Worm (Caenorhabditis elegans) whole organism, L1 larva: ENCODE data around the gene srx-116.

Experiments used
- alr-1 ChIP-seq: fragments of 200-800 bp; sonication (Bioruptor generic); optimal IDR thresholded peaks from 2 replicates; lab custom pipeline; 2018; ENCODE audit warnings: borderline replicate concordance, mild to moderate bottlenecking, missing genetic modification characterization, missing compliant biosample characterization
- aly-2 ChIP-seq: fragments of 150-350 bp; optimal IDR thresholded peaks from 2 replicates; lab custom pipeline; 2014; ENCODE audit warnings: missing biosample characterization, missing genetic modification characterization
- ama-1 ChIP-seq: fragments of 150-350 bp; optimal IDR thresholded peaks from 2 replicates; lab custom pipeline; 2014
- efl-1 ChIP-seq, 4 experiments: fragments of 150-350 bp; optimal IDR thresholded peaks in 3 of 4; peaks in 1 of 4; 1 replicate in 1 of 4; 2 replicates in 3 of 4; lab custom pipeline; 2014; ENCODE audit warnings: missing biosample characterization in 2 of 4, missing genetic modification characterization in 2 of 4, missing genetic modification reagents in 2 of 4
- egl-27 ChIP-seq, 2 experiments: fragments of 150-350 bp in 1 of 2; sonication (generic microtip); optimal IDR thresholded peaks; 3 replicates each; lab custom pipeline; 2017 to 2018; ENCODE audit warnings: missing biosample characterization in 2 of 2, missing genetic modification characterization in 2 of 2, missing genetic modification reagents in 2 of 2
- fkh-10 ChIP-seq: sonication (generic microtip); optimal IDR thresholded peaks from 2 replicates; lab custom pipeline; 2017; ENCODE audit warnings: missing biosample characterization, missing genetic modification reagents, missing genetic modification characterization
- fos-1 ChIP-seq: fragments of 150-350 bp; optimal IDR thresholded peaks from 2 replicates; lab custom pipeline; 2014; ENCODE audit warnings: missing biosample characterization, missing genetic modification characterization
- lin-13 ChIP-seq: fragments of 150-350 bp; optimal IDR thresholded peaks from 2 replicates; lab custom pipeline; 2014; ENCODE audit warnings: missing biosample characterization, missing genetic modification reagents, missing genetic modification characterization
- lsy-2 ChIP-seq, 2 experiments: fragments of 150-350 bp; optimal IDR thresholded peaks; 2 replicates each; lab custom pipeline; 2014; ENCODE audit warnings: missing biosample characterization in 2 of 2, missing genetic modification characterization in 2 of 2
- mef-2 ChIP-seq: fragments of 150-350 bp; optimal IDR thresholded peaks from 2 replicates; lab custom pipeline; 2014; ENCODE audit warnings: missing biosample characterization, missing genetic modification characterization
- skn-1 ChIP-seq: fragments of 150-350 bp; optimal IDR thresholded peaks from 2 replicates; lab custom pipeline; 2014; ENCODE audit warnings: missing biosample characterization, missing genetic modification characterization
- unc-62 ChIP-seq: fragments of 150-350 bp; optimal IDR thresholded peaks from 2 replicates; lab custom pipeline; 2014; ENCODE audit warnings: missing biosample characterization, missing genetic modification reagents, missing genetic modification characterization
- xbp-1 ChIP-seq: sonication (generic microtip); optimal IDR thresholded peaks from 2 replicates; lab custom pipeline; 2016; ENCODE audit warnings: missing genetic modification characterization, missing compliant biosample characterization
- ztf-4 ChIP-seq: fragments of 150-350 bp; optimal IDR thresholded peaks from 2 replicates; lab custom pipeline; 2014; ENCODE audit warnings: missing biosample characterization, missing genetic modification characterization

ce11 chrV:12661619-12662018 lies 9.1 kb upstream of the srx-116 start, which contains the start of gene W05B10.3:
- TF ChIP-seq alr-1 (no peak), egl-27 (tag; optimal IDR thresholded peaks at IDR 0.05; lab: Kevin White, UChicago) (no peak), ama-1 (lab: Kevin White, UChicago) (no peak), ztf-4 (tag; lab: Kevin White, UChicago) (no peak), skn-1 (tag; lab: Kevin White, UChicago) (no peak), efl-1 (optimal IDR thresholded peaks at IDR 0.05; lab: Kevin White, UChicago) (no peak), efl-1 (GFP tag; optimal IDR thresholded peaks at IDR 0.05 in 1 of 2; lab: Kevin White, UChicago) (no peak), aly-2 (tag; lab: Kevin White, UChicago) (no peak), lin-13 (GFP tag; lab: Kevin White, UChicago) (no peak), fos-1 (tag; lab: Kevin White, UChicago) (no peak), xbp-1 (no peak), mef-2 (tag; lab: Kevin White, UChicago) (no peak), fkh-10 (GFP tag; lab: Kevin White, UChicago) (no peak), unc-62 (no peak), lsy-2 (tag; optimal IDR thresholded peaks at IDR 0.05; lab: Kevin White, UChicago) (no peak)
